Fruit fly (Drosophila melanogaster) whole organism, prepupa: ENCODE measurements around the gene CG8043.

Experiments used
- Blimp-1 ChIP-seq: fragments of 200-800 bp; sonication (Bioruptor generic); optimal IDR thresholded peaks from 3 replicates; lab custom pipeline; 2017; ENCODE audit warnings: missing biosample characterization, missing genetic modification characterization, mild to moderate bottlenecking, moderate library complexity, missing genetic modification reagents
- CG10631 ChIP-seq: fragments of 200-800 bp; sonication (Bioruptor generic); optimal IDR thresholded peaks from 2 replicates; lab custom pipeline; 2016; ENCODE audit warnings: missing biosample characterization, missing genetic modification characterization
- CG10669 ChIP-seq: fragments of 200-800 bp; sonication (Bioruptor generic); optimal IDR thresholded peaks from 3 replicates; lab custom pipeline; 2018; ENCODE audit warnings: missing biosample characterization, mild to moderate bottlenecking, missing genetic modification characterization, moderate library complexity
- CG11294 ChIP-seq: fragments of 200-800 bp; sonication (Bioruptor generic); IDR thresholded peaks from 2 replicates; pipeline ENCODE4 v1.3.6; 2022; ENCODE audit warnings: missing biosample characterization, missing genetic modification characterization
- CG11902 ChIP-seq: fragments of 200-800 bp; sonication (Bioruptor generic); optimal IDR thresholded peaks from 3 replicates; lab custom pipeline; 2016; ENCODE audit warnings: missing biosample characterization, missing genetic modification characterization
- CG15336 ChIP-seq: fragments of 200-800 bp; sonication (Bioruptor generic); IDR thresholded peaks from 2 replicates; pipeline ENCODE4 v1.3.6; 2022; ENCODE audit warnings: missing biosample characterization, missing genetic modification characterization
- CG1621 ChIP-seq: fragments of 200-800 bp; sonication (Bioruptor generic); optimal IDR thresholded peaks from 3 replicates; lab custom pipeline; 2018; ENCODE audit warnings: missing biosample characterization, mild to moderate bottlenecking, missing genetic modification characterization
- CG16779 ChIP-seq: fragments of 200-800 bp; sonication (Bioruptor generic); optimal IDR thresholded peaks from 3 replicates; lab custom pipeline; 2017; ENCODE audit warnings: missing biosample characterization, mild to moderate bottlenecking, missing genetic modification characterization
- CG3032 ChIP-seq: fragments of 200-800 bp; optimal IDR thresholded peaks from 2 replicates; lab custom pipeline; 2019; ENCODE audit warnings: missing biosample characterization, mild to moderate bottlenecking, missing genetic modification characterization, moderate library complexity
- CG31627 ChIP-seq: fragments of 200-800 bp; sonication (Bioruptor generic); optimal IDR thresholded peaks from 3 replicates; lab custom pipeline; 2016; ENCODE audit warnings: missing biosample characterization, missing genetic modification characterization
- CG32006 ChIP-seq: fragments of 200-800 bp; sonication (Bioruptor generic); optimal IDR thresholded peaks from 3 replicates; lab custom pipeline; 2017; ENCODE audit warnings: missing biosample characterization, mild to moderate bottlenecking, missing genetic modification characterization
- CG3919 ChIP-seq: fragments of 200-800 bp; sonication (Bioruptor generic); optimal IDR thresholded peaks from 3 replicates; lab custom pipeline; 2016; ENCODE audit warnings: missing biosample characterization, missing genetic modification characterization
- CG4318 ChIP-seq: fragments of 200-800 bp; sonication (Bioruptor generic); optimal IDR thresholded peaks from 3 replicates; lab custom pipeline; 2017; ENCODE audit warnings: missing biosample characterization, mild to moderate bottlenecking, missing genetic modification characterization
- CG6163 ChIP-seq: fragments of 200-800 bp; sonication (Bioruptor generic); IDR thresholded peaks from 3 replicates; pipeline ENCODE4 v1.3.6; 2022; ENCODE audit warnings: missing biosample characterization, missing genetic modification characterization
- CG6276 ChIP-seq: fragments of 200-800 bp; sonication (Bioruptor generic); optimal IDR thresholded peaks from 2 replicates; lab custom pipeline; 2017; ENCODE audit warnings: missing biosample characterization, mild to moderate bottlenecking, missing genetic modification characterization
- CG6792 ChIP-seq: fragments of 200-800 bp; sonication (Bioruptor generic); optimal IDR thresholded peaks from 3 replicates; lab custom pipeline; 2016; ENCODE audit warnings: missing biosample characterization, missing genetic modification characterization
- CG6808 ChIP-seq: fragments of 200-800 bp; sonication (Bioruptor generic); optimal IDR thresholded peaks from 3 replicates; lab custom pipeline; 2017; ENCODE audit warnings: missing biosample characterization, missing genetic modification characterization, mild to moderate bottlenecking, moderate library complexity, missing genetic modification reagents
- CG6854 ChIP-seq: fragments of 200-800 bp; sonication (Bioruptor generic); optimal IDR thresholded peaks from 2 replicates; lab custom pipeline; 2017; ENCODE audit warnings: missing biosample characterization, mild to moderate bottlenecking, missing genetic modification characterization
- CG8119 ChIP-seq: fragments of 200-800 bp; sonication (Bioruptor generic); IDR thresholded peaks from 3 replicates; pipeline ENCODE4 v1.3.6; 2022; ENCODE audit warnings: missing biosample characterization, missing genetic modification characterization
- CG8632 ChIP-seq: fragments of 200-800 bp; sonication (Bioruptor generic); optimal IDR thresholded peaks from 3 replicates; lab custom pipeline; 2016; ENCODE audit warnings: missing biosample characterization, missing genetic modification characterization
- CG9139 ChIP-seq: fragments of 200-800 bp; sonication (Bioruptor generic); optimal IDR thresholded peaks from 3 replicates; lab custom pipeline; 2017; ENCODE audit warnings: missing biosample characterization, mild to moderate bottlenecking, missing genetic modification characterization
- Eip75B ChIP-seq: fragments of 200-800 bp; sonication (Bioruptor generic); optimal IDR thresholded peaks from 3 replicates; lab custom pipeline; 2016; ENCODE audit warnings: missing biosample characterization, missing genetic modification characterization
- Eip93F ChIP-seq: fragments of 200-800 bp; sonication (Bioruptor generic); optimal IDR thresholded peaks from 2 replicates; lab custom pipeline; 2016; ENCODE audit warnings: missing biosample characterization, mild to moderate bottlenecking, missing genetic modification characterization
- Ets21C ChIP-seq: fragments of 200-800 bp; sonication (Bioruptor generic); optimal IDR thresholded peaks from 3 replicates; lab custom pipeline; 2016; ENCODE audit warnings: missing biosample characterization, missing genetic modification characterization
- Gug ChIP-seq: fragments of 200-800 bp; sonication (Bioruptor generic); IDR thresholded peaks from 2 replicates; pipeline ENCODE4 v1.3.6; 2022; ENCODE audit warnings: missing biosample characterization, missing genetic modification characterization
- Hr38 ChIP-seq: sonication (Bioruptor generic); optimal IDR thresholded peaks from 2 replicates; lab custom pipeline; 2016; ENCODE audit warnings: missing biosample characterization, missing genetic modification characterization
- Hr39 ChIP-seq: fragments of 200-800 bp; sonication (Bioruptor generic); optimal IDR thresholded peaks from 2 replicates; lab custom pipeline; 2016; ENCODE audit warnings: missing biosample characterization, missing genetic modification characterization
- Hr4 ChIP-seq: fragments of 200-800 bp; sonication (Bioruptor generic); optimal IDR thresholded peaks from 3 replicates; lab custom pipeline; 2016; ENCODE audit warnings: missing biosample characterization, missing genetic modification characterization
- Lpt ChIP-seq: fragments of 200-800 bp; sonication (Bioruptor generic); optimal IDR thresholded peaks from 3 replicates; lab custom pipeline; 2016; ENCODE audit warnings: missing biosample characterization, missing genetic modification characterization
- Met ChIP-seq: fragments of 200-800 bp; sonication (Bioruptor generic); optimal IDR thresholded peaks from 3 replicates; lab custom pipeline; 2016; ENCODE audit warnings: missing biosample characterization, missing genetic modification characterization
- OdsH ChIP-seq: fragments of 200-800 bp; sonication (Bioruptor generic); optimal IDR thresholded peaks from 3 replicates; lab custom pipeline; 2016; ENCODE audit warnings: missing biosample characterization, missing genetic modification characterization
- Smox ChIP-seq: fragments of 200-800 bp; sonication (Bioruptor generic); optimal IDR thresholded peaks from 3 replicates; lab custom pipeline; 2016; ENCODE audit warnings: missing biosample characterization, missing genetic modification characterization
- Sox102F ChIP-seq: fragments of 200-800 bp; sonication (Bioruptor generic); optimal IDR thresholded peaks from 2 replicates; lab custom pipeline; 2016; ENCODE audit warnings: missing biosample characterization, mild to moderate bottlenecking, missing genetic modification characterization
- Sox14 ChIP-seq: fragments of 200-800 bp; sonication (Bioruptor generic); optimal IDR thresholded peaks from 3 replicates; lab custom pipeline; 2016; ENCODE audit warnings: missing biosample characterization, missing genetic modification characterization
- Sox15 ChIP-seq: fragments of 200-800 bp; sonication (Bioruptor generic); optimal IDR thresholded peaks from 3 replicates; lab custom pipeline; 2016; ENCODE audit warnings: missing biosample characterization, missing genetic modification characterization
- achi ChIP-seq: fragments of 200-800 bp; sonication (Bioruptor generic); optimal IDR thresholded peaks from 3 replicates; lab custom pipeline; 2016; ENCODE audit warnings: missing biosample characterization, missing genetic modification characterization
- acj6 ChIP-seq: fragments of 200-800 bp; sonication (Bioruptor generic); optimal IDR thresholded peaks from 3 replicates; lab custom pipeline; 2016; ENCODE audit warnings: missing biosample characterization, missing genetic modification characterization
- cyc ChIP-seq: fragments of 200-800 bp; sonication (Bioruptor generic); optimal IDR thresholded peaks from 3 replicates; lab custom pipeline; 2016; ENCODE audit warnings: missing biosample characterization, missing genetic modification characterization
- dsx ChIP-seq: fragments of 200-800 bp; optimal IDR thresholded peaks from 3 replicates; lab custom pipeline; 2019; ENCODE audit warnings: missing biosample characterization, mild to moderate bottlenecking, missing genetic modification characterization, moderate library complexity; ENCODE audit not compliant: poor library complexity, severe bottlenecking
- eg ChIP-seq: fragments of 200-800 bp; sonication (Bioruptor generic); IDR thresholded peaks from 3 replicates; pipeline ENCODE4 v1.3.6; 2022; ENCODE audit warnings: missing biosample characterization, missing genetic modification characterization
- esn ChIP-seq: fragments of 200-800 bp; sonication (Bioruptor generic); optimal IDR thresholded peaks from 2 replicates; lab custom pipeline; 2016; ENCODE audit warnings: missing biosample characterization, mild to moderate bottlenecking, missing genetic modification characterization, moderate library complexity
- fd85E ChIP-seq: fragments of 200-800 bp; sonication (Bioruptor generic); optimal IDR thresholded peaks from 3 replicates; lab custom pipeline; 2016; ENCODE audit warnings: missing biosample characterization, missing genetic modification characterization
- fkh ChIP-seq: fragments of 200-800 bp; sonication (Bioruptor generic); optimal IDR thresholded peaks from 3 replicates; lab custom pipeline; 2017; ENCODE audit warnings: missing biosample characterization, mild to moderate bottlenecking, missing genetic modification characterization, moderate library complexity
- lz ChIP-seq: fragments of 200-800 bp; sonication (Bioruptor generic); optimal IDR thresholded peaks from 3 replicates; lab custom pipeline; 2016; ENCODE audit warnings: missing biosample characterization, missing genetic modification characterization
- pdm3 ChIP-seq: fragments of 200-800 bp; sonication (Bioruptor generic); optimal IDR thresholded peaks from 3 replicates; lab custom pipeline; 2016; ENCODE audit warnings: missing biosample characterization, missing genetic modification characterization
- salr ChIP-seq, 2 experiments: fragments of 200-800 bp; sonication (Bioruptor generic); optimal IDR thresholded peaks; 3 replicates each; lab custom pipeline; 2016 to 2018; ENCODE audit warnings: missing biosample characterization in 2 of 2, missing genetic modification characterization in 2 of 2, mild to moderate bottlenecking in 1 of 2
- spab ChIP-seq: fragments of 200-800 bp; sonication (Bioruptor generic); optimal IDR thresholded peaks from 2 replicates; lab custom pipeline; 2017; ENCODE audit warnings: missing biosample characterization, mild to moderate bottlenecking, missing genetic modification characterization, missing genetic modification reagents
- ss ChIP-seq, 2 experiments: fragments of 200-800 bp; sonication (Bioruptor generic); optimal IDR thresholded peaks; 2 replicates in 1 of 2; 3 replicates in 1 of 2; lab custom pipeline; 2017 to 2018; ENCODE audit warnings: mild to moderate bottlenecking in 2 of 2, missing biosample characterization in 2 of 2, missing genetic modification characterization in 2 of 2, moderate library complexity in 1 of 2
- svp ChIP-seq: fragments of 200-800 bp; sonication (Bioruptor generic); peaks from one replicate; lab custom pipeline; 2016; ENCODE audit warnings: missing biosample characterization, missing genetic modification characterization
- topi ChIP-seq: fragments of 200-800 bp; sonication (Bioruptor generic); optimal IDR thresholded peaks from 3 replicates; lab custom pipeline; 2016; ENCODE audit warnings: missing biosample characterization, missing genetic modification characterization
- vri ChIP-seq: fragments of 200-800 bp; sonication (Bioruptor generic); optimal IDR thresholded peaks from 3 replicates; lab custom pipeline; 2016; ENCODE audit warnings: missing biosample characterization, mild to moderate bottlenecking, missing genetic modification characterization

The CG8043 gene

DNA sequence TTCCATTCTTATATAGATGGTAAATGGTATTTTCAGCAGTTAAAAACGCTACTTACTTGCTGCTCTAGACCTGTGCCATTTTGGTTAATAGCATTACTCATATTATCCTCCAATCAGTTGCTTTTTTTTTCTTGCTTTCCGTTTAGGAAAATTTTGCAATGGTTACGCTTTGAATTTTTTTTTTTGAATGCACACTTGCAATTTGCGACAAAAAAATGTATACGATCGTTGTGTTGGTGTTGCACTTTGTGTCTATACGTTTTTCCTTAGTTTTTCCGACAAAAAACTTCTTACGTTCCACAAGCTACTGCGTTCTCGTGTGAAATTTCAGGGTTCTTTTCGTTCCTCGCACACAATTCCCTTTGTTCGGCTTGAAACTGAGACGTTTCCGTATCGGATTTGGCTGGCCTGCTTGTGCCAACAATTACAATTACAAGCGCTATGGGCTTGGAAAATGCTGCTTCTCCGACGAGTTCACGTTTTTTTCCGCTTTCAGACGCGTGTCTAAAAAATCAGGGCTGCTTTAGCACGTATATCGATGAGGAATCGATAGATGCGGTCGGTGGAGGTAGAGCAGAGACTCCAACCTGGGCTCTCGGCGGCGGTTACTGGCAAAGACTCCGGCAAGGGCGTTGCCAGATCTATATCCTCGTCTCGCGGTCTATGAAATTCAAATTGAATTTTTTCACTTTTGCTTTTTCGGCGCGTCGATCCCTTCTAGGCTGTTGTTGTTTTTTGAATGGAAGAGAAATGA, 16.6 kb upstream of the CG8043 start:
- TF ChIP-seq pdm3 (GFP tag; lab: Kevin White, UChicago) (no peak), cyc (GFP tag; lab: Kevin White, UChicago) (no peak), ss (GFP tag; optimal IDR thresholded peaks at IDR 0.05; lab: Kevin White, UChicago) (no peak), CG8632 (no peak), CG9139 (GFP tag; lab: Kevin White, UChicago) (no peak), CG15336 (GFP tag; lab: Robert Waterston, UW) (no peak; the same call in 1 of the 2 replicates), CG6163 (peak; percentile 52), Sox15 (GFP tag; lab: Kevin White, UChicago) (no peak), Hr39 (GFP tag; lab: Kevin White, UChicago) (no peak), CG10631 (no peak), CG11902 (no peak), Sox102F (no peak), Eip75B (no peak), Gug (GFP tag; lab: Robert Waterston, UW) (no peak), Hr4 (GFP tag; lab: Kevin White, UChicago) (no peak), CG32006 (GFP tag; lab: Kevin White, UChicago) (no peak), svp (peak; percentile 69), CG6276 (no peak), CG4318 (GFP tag; lab: Kevin White, UChicago) (no peak), Eip93F (GFP tag; lab: Kevin White, UChicago) (no peak), salr (GFP tag; optimal IDR thresholded peaks at IDR 0.05; lab: Kevin White, UChicago) (no peak), topi (GFP tag; lab: Kevin White, UChicago) (no peak), achi (GFP tag; lab: Kevin White, UChicago) (peak; percentile 51), Ets21C (GFP tag; lab: Kevin White, UChicago) (no peak), CG10669 (GFP tag; lab: Kevin White, UChicago) (no peak), Hr38 (no peak), CG8119 (GFP tag; lab: Robert Waterston, UW) (no peak), fd85E (no peak), CG16779 (no peak), CG6808 (GFP tag; lab: Kevin White, UChicago) (peak; percentile 24), Sox14 (peak; percentile 79), CG11294 (GFP tag; lab: Robert Waterston, UW) (no peak), Blimp-1 (peak; percentile 54), dsx (peak; percentile 1), CG31627 (GFP tag; lab: Kevin White, UChicago) (peak; percentile 7), vri (GFP tag; lab: Kevin White, UChicago) (no peak), CG6792 (no peak), CG1621 (tag; lab: Kevin White, UChicago) (peak; percentile 99), Lpt (no peak), spab (GFP tag; lab: Kevin White, UChicago) (no peak), eg (GFP tag; lab: Robert Waterston, UW) (0 out of 3 replicates have a peak, but pooled peaks have one; percentile 31), acj6 (GFP tag; lab: Kevin White, UChicago) (no peak), fkh (GFP tag; lab: Kevin White, UChicago) (no peak), Smox (GFP tag; lab: Kevin White, UChicago) (peak; percentile 20), CG3032 (tag; lab: Kevin White, UChicago) (peak; percentile 29), CG3919 (GFP tag; lab: Kevin White, UChicago) (peak; percentile 36), CG6854 (GFP tag; lab: Kevin White, UChicago) (peak; percentile 27), esn (GFP tag; lab: Kevin White, UChicago) (no peak), lz (peak; percentile 34), Met (no peak), OdsH (GFP tag; lab: Kevin White, UChicago) (no peak)
